Worm (Caenorhabditis elegans) whole organism, L2 larva: ENCODE data around the gene F43C11.16.

ENCODE experiments used
- C34F6.9 ChIP-seq: fragments of 150-350 bp; optimal IDR thresholded peaks from 2 replicates; lab custom pipeline; 2014; ENCODE audit warnings: missing biosample characterization, missing genetic modification characterization
- R02D3.7 ChIP-seq: fragments of 150-350 bp; optimal IDR thresholded peaks from 2 replicates; lab custom pipeline; 2014; ENCODE audit warnings: missing biosample characterization, missing genetic modification characterization
- Y55F3AM.14 ChIP-seq: fragments of 200-800 bp; sonication (Bioruptor generic); optimal IDR thresholded peaks from 2 replicates; lab custom pipeline; 2018; ENCODE audit warnings: mild to moderate bottlenecking, missing genetic modification characterization, missing compliant biosample characterization
- ZK546.5 ChIP-seq: sonication (generic microtip); optimal IDR thresholded peaks from 2 replicates; lab custom pipeline; 2017; ENCODE audit warnings: missing biosample characterization, missing genetic modification characterization
- alr-1 ChIP-seq: fragments of 150-350 bp; optimal IDR thresholded peaks from 2 replicates; lab custom pipeline; 2014; ENCODE audit warnings: missing biosample characterization, missing genetic modification characterization
- aly-2 ChIP-seq: fragments of 150-350 bp; optimal IDR thresholded peaks from 2 replicates; lab custom pipeline; 2014; ENCODE audit warnings: missing biosample characterization, missing genetic modification characterization
- ceh-82 ChIP-seq: fragments of 150-350 bp; optimal IDR thresholded peaks from 2 replicates; lab custom pipeline; 2014; ENCODE audit warnings: missing biosample characterization, missing genetic modification characterization
- crh-2 ChIP-seq: sonication (generic microtip); optimal IDR thresholded peaks from 2 replicates; lab custom pipeline; 2017; ENCODE audit warnings: missing biosample characterization, missing genetic modification characterization
- dmd-4 ChIP-seq: sonication (generic microtip); optimal IDR thresholded peaks from 2 replicates; lab custom pipeline; 2017; ENCODE audit warnings: missing biosample characterization, missing genetic modification characterization
- egl-27 ChIP-seq: sonication (generic microtip); optimal IDR thresholded peaks from 3 replicates; lab custom pipeline; 2017; ENCODE audit warnings: missing biosample characterization, missing genetic modification reagents, missing genetic modification characterization
- elt-1 ChIP-seq: fragments of 150-350 bp; optimal IDR thresholded peaks from 2 replicates; lab custom pipeline; 2014; ENCODE audit warnings: missing biosample characterization, missing genetic modification characterization
- elt-3 ChIP-seq: sonication (generic microtip); optimal IDR thresholded peaks from 2 replicates; lab custom pipeline; 2017; ENCODE audit warnings: missing biosample characterization, missing genetic modification characterization
- fos-1 ChIP-seq: fragments of 150-350 bp; optimal IDR thresholded peaks from 2 replicates; lab custom pipeline; 2014; ENCODE audit warnings: missing biosample characterization, missing genetic modification characterization
- gmeb-1 ChIP-seq: fragments of 150-350 bp; optimal IDR thresholded peaks from 2 replicates; lab custom pipeline; 2014; ENCODE audit warnings: missing biosample characterization, missing genetic modification characterization
- lin-11 ChIP-seq: fragments of 150-350 bp; sonication (generic microtip); optimal IDR thresholded peaks from 2 replicates; lab custom pipeline; 2014; ENCODE audit warnings: missing biosample characterization, missing genetic modification characterization, inconsistent platforms, mixed read lengths
- lin-13 ChIP-seq: fragments of 150-350 bp; optimal IDR thresholded peaks from 2 replicates; lab custom pipeline; 2014; ENCODE audit warnings: missing biosample characterization, missing genetic modification reagents, missing genetic modification characterization
- lsy-2 ChIP-seq, 2 experiments: fragments of 150-350 bp in 1 of 2; sonication (generic microtip) in 1 of 2; optimal IDR thresholded peaks; 2 replicates each; lab custom pipeline; 2014 to 2017; ENCODE audit warnings: missing biosample characterization in 2 of 2, missing genetic modification characterization in 2 of 2
- mbf-1 ChIP-seq: sonication (generic microtip); optimal IDR thresholded peaks from 2 replicates; lab custom pipeline; 2017; ENCODE audit warnings: missing biosample characterization, missing genetic modification characterization
- mdl-1 ChIP-seq, 2 experiments: fragments of 150-350 bp in 1 of 2; sonication (generic microtip) in 1 of 2; optimal IDR thresholded peaks; 2 replicates each; lab custom pipeline; 2017; ENCODE audit warnings: missing biosample characterization in 2 of 2, missing genetic modification characterization in 2 of 2
- nhr-12 ChIP-seq: fragments of 150-350 bp; optimal IDR thresholded peaks from 2 replicates; lab custom pipeline; 2014; ENCODE audit warnings: missing biosample characterization, missing genetic modification characterization
- nhr-129 ChIP-seq: fragments of 150-350 bp; optimal IDR thresholded peaks from 2 replicates; lab custom pipeline; 2014; ENCODE audit warnings: missing biosample characterization, missing genetic modification characterization
- nhr-21 ChIP-seq: fragments of 150-350 bp; optimal IDR thresholded peaks from 2 replicates; lab custom pipeline; 2014; ENCODE audit warnings: missing biosample characterization, missing genetic modification characterization
- nhr-237 ChIP-seq: fragments of 150-350 bp; optimal IDR thresholded peaks from 2 replicates; lab custom pipeline; 2014; ENCODE audit warnings: missing biosample characterization, missing genetic modification characterization
- nhr-25 ChIP-seq: fragments of 150-350 bp; sonication (generic microtip); optimal IDR thresholded peaks from 3 replicates; lab custom pipeline; 2014; ENCODE audit warnings: missing biosample characterization, missing genetic modification characterization
- nhr-6 ChIP-seq: fragments of 150-350 bp; optimal IDR thresholded peaks from 2 replicates; lab custom pipeline; 2014; ENCODE audit warnings: missing biosample characterization, missing genetic modification characterization
- peb-1 ChIP-seq: fragments of 150-350 bp; optimal IDR thresholded peaks from 2 replicates; lab custom pipeline; 2014; ENCODE audit warnings: missing biosample characterization, missing genetic modification characterization
- sma-9 ChIP-seq, 2 experiments: fragments of 150-350 bp in 1 of 2; sonication (generic microtip) in 1 of 2; optimal IDR thresholded peaks; 2 replicates each; lab custom pipeline; 2014 to 2016; ENCODE audit warnings: missing genetic modification characterization in 2 of 2, mild to moderate bottlenecking in 1 of 2, missing biosample characterization in 1 of 2, missing compliant biosample characterization in 1 of 2, missing genetic modification reagents in 1 of 2, moderate library complexity in 1 of 2
- snpc-4 ChIP-seq: fragments of 150-350 bp; optimal IDR thresholded peaks from 2 replicates; lab custom pipeline; 2014; ENCODE audit warnings: missing biosample characterization, missing genetic modification characterization
- unc-55 ChIP-seq: fragments of 150-350 bp; sonication (generic microtip); optimal IDR thresholded peaks from 3 replicates; lab custom pipeline; 2014; ENCODE audit warnings: missing biosample characterization, missing genetic modification reagents, missing genetic modification characterization
- unc-62 ChIP-seq: fragments of 150-350 bp; optimal IDR thresholded peaks from 2 replicates; lab custom pipeline; 2014; ENCODE audit warnings: missing biosample characterization, missing genetic modification reagents, missing genetic modification characterization
- zag-1 ChIP-seq: fragments of 150-350 bp; optimal IDR thresholded peaks from 2 replicates; lab custom pipeline; 2014; ENCODE audit warnings: missing biosample characterization, missing genetic modification characterization
- ztf-11 ChIP-seq: sonication (generic microtip); optimal IDR thresholded peaks from 2 replicates; lab custom pipeline; 2017; ENCODE audit warnings: missing biosample characterization, missing genetic modification characterization

Gene F43C11.16

DNA sequence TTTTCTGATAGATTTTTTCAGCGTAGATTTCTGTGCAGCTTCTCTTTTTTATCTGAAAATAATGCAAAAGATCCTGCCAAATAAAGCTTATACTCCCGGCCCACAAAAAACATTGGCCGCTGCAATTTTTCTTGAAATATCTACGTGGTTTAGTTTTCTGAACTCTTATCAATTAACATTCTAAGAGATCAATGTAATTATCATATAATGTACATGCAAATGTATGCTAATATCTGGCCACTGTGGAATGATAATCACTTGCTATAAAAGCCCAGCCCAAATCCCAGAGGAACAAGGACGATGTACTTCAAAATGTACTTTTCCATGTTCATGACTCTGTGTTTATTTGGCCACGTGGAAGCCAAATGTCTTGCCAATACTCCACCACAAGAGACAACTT is 5.4 kb downstream of the F43C11.16 start, which contains the start of gene F43C11.2:
TSS of gene F43C11.2 (plus strand) at position 301 of the 400 bp plus-strand sequence.
- TF ChIP-seq elt-3 (tag; lab: Kevin White, UChicago) (no peak), C34F6.9 (tag; lab: Kevin White, UChicago) (no peak), egl-27 (tag; lab: Kevin White, UChicago) (no peak), gmeb-1 (tag; lab: Kevin White, UChicago) (no peak), elt-1 (tag; lab: Kevin White, UChicago) (no peak), sma-9 (GFP tag; optimal IDR thresholded peaks at IDR 0.05; lab: Kevin White, UChicago) (no peak), sma-9 (tag; optimal IDR thresholded peaks at IDR 0.05; lab: Kevin White, UChicago) (no peak), dmd-4 (tag; lab: Kevin White, UChicago) (no peak), mdl-1 (tag; optimal IDR thresholded peaks at IDR 0.05; lab: Kevin White, UChicago) (no peak), unc-62 (no peak), lsy-2 (tag; optimal IDR thresholded peaks at IDR 0.05; lab: Kevin White, UChicago) (no peak), R02D3.7 (tag; lab: Kevin White, UChicago) (no peak), mbf-1 (no peak), fos-1 (tag; lab: Kevin White, UChicago) (no peak), alr-1 (no peak), ceh-82 (no peak), nhr-12 (no peak)
- TF ChIP-seq, all 48 proteins: peak for 0

- no peak for TF ChIP-seq aly-2 (tag; lab: Kevin White, UChicago)
- TF ChIP-seq C34F6.9 (tag; lab: Kevin White, UChicago) = no peak
Observed at ce11 chrII:2353012-2353411, 6.9 kb downstream of the F43C11.16 start, which contains the start of gene F43C11.3. Gene F43C11.3 (plus strand): TSS chrII:2353312.

- TF ChIP-seq gmeb-1 (tag; lab: Kevin White, UChicago) = no peak
- TF ChIP-seq, all 48 proteins: peak for 0
Observed at ce11 chrII:2352546-2352945, 7.3 kb downstream of the F43C11.16 start, which contains the start of gene F43C11.10. Gene F43C11.10 (minus strand): TSS chrII:2352646.

DNA sequence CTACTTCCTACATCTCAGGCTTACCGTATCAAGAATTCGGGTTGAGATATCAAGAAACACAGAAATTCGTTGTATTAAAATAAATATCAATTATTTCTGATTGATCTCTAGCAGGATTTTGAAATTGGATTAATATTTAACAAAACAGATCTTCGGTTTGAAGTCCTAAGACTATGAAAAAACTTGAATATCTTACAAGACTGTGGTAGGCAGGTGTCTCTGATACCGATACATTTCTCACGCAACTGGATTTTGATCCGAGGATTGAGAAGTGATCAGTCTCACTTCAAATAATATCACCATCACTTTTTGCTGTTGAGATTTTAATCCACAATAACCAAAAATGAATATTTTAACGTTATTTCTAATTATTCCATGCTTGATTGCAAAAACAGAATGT is 13.2 kb downstream of the F43C11.16 start, which contains the start of gene F43C11.4:
TSS of gene F43C11.4 (plus strand) at position 301 of the 400 bp plus-strand sequence.
- no peak for TF ChIP-seq gmeb-1 (tag; lab: Kevin White, UChicago)
- no peak for TF ChIP-seq peb-1 (tag; lab: Kevin White, UChicago)
- TF ChIP-seq lin-11 (tag; lab: Kevin White, UChicago) = no peak
- no peak for TF ChIP-seq nhr-21 (tag; lab: Kevin White, UChicago)
- TF ChIP-seq Y55F3AM.14 (GFP tag; lab: Kevin White, UChicago) = no peak
- TF ChIP-seq R02D3.7 (tag; lab: Kevin White, UChicago) = no peak
- TF ChIP-seq nhr-25 = no peak
- no peak for TF ChIP-seq nhr-6 (tag; lab: Kevin White, UChicago)

- TF ChIP-seq ztf-11 (tag; lab: Kevin White, UChicago) = no peak
- TF ChIP-seq R02D3.7 (tag; lab: Kevin White, UChicago) = peak; percentile 69
- no peak for TF ChIP-seq nhr-12
- no peak for TF ChIP-seq nhr-237 (tag; lab: Kevin White, UChicago)
- TF ChIP-seq lin-13 (GFP tag; lab: Kevin White, UChicago) = peak; percentile 42
- TF ChIP-seq unc-55 = peak; percentile 62
- no peak for TF ChIP-seq nhr-6 (tag; lab: Kevin White, UChicago)
- peak; percentile 16 for TF ChIP-seq C34F6.9 (tag; lab: Kevin White, UChicago)
- TF ChIP-seq lsy-2 (tag; optimal IDR thresholded peaks at IDR 0.05; lab: Kevin White, UChicago) = peak in 1 of 2 experiments; percentile 61
- TF ChIP-seq snpc-4 (tag; lab: Kevin White, UChicago) = no peak
- TF ChIP-seq nhr-21 (tag; lab: Kevin White, UChicago) = no peak
- TF ChIP-seq zag-1 (tag; lab: Kevin White, UChicago) = no peak
- peak; percentile 9 for TF ChIP-seq crh-2 (tag; lab: Kevin White, UChicago)
- TF ChIP-seq lin-11 (tag; lab: Kevin White, UChicago) = no peak
- TF ChIP-seq nhr-129 (tag; lab: Kevin White, UChicago) = peak; percentile 13
Observed at ce11 chrII:2342004-2342479, 17.8 kb downstream of the F43C11.16 start, which contains the start of gene F43C11.6. Gene F43C11.6 (plus strand): TSS chrII:2342429.

DNA sequence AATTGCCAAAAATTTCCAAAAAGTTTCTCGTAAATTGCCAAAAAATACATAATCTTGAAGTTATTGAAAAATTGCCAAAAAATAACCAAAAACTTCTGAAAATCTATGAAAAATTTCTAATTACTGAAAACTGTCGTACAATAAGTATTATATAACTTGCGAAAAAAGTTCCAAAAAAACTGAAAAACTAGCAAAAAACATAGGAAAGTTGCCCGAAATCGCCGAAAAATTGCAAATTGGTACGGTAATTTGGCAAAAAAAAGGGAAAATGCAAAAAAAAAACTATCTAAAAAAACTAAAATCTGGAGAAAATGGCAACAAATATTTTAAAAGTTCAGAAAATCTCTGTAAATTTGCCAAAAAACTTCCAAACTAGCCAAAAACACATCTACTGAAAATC is 18.4 kb downstream of the F43C11.16 start, which contains the start of gene enri-1:
TSS of gene enri-1 (minus strand) at position 101 of the 400 bp plus-strand sequence.
- TF ChIP-seq ZK546.5 = no peak
- no peak for TF ChIP-seq lin-13 (GFP tag; lab: Kevin White, UChicago)
